Fruit fly (Drosophila melanogaster) whole organism: ENCODE measurements around the gene CG14079.

Experiments
- CG8478 ChIP-seq: fragments of >200 bp; optimal IDR thresholded peaks from 2 replicates; lab custom pipeline; 2018; ENCODE audit warnings: inconsistent platforms
- Dll ChIP-seq: fragments of >200 bp; optimal IDR thresholded peaks from 2 replicates; lab custom pipeline; 2017
- EcR ChIP-seq, 2 experiments: fragments of >200 bp; optimal IDR thresholded peaks; 2 replicates each; lab custom pipeline; 2017; ENCODE audit warnings: missing biosample characterization in 2 of 2, missing genetic modification characterization in 2 of 2, missing genetic modification reagents in 2 of 2
- pan ChIP-seq: fragments of >200 bp; optimal IDR thresholded peaks from 2 replicates; lab custom pipeline; 2017
- psq ChIP-seq: fragments of >200 bp; optimal IDR thresholded peaks from 2 replicates; lab custom pipeline; 2017
- usp ChIP-seq: fragments of >200 bp; optimal IDR thresholded peaks from 2 replicates; lab custom pipeline; 2017; ENCODE audit warnings: missing biosample characterization, missing genetic modification characterization, mixed read lengths

DNA sequence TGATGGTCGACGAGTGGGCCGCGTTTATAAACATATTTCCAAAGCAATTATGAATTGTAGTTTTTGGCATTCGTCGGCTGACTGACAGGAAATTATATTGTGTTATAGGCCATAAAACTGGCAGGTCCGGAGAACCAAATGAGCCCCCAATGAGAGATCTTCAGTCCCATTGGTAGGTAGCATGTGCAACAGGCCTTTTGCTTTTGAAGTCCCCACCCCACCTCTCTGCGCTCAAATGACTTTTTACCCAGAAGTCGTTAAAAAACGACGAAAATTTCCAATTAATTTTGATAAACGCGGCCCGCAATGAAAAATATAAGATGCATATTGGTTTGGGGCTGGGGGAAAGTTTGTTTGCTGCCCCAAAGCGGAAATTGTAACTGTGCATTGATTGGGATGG is 49.5 kb upstream of the CG14079 start:
- no peak for TF ChIP-seq pan
- TF ChIP-seq CG8478, result no peak
- no peak for TF ChIP-seq psq (lab: Kevin White, UChicago)
- TF ChIP-seq EcR (GFP tag; optimal IDR thresholded peaks at IDR 0.05; lab: Kevin White, UChicago), result no peak
- no peak for TF ChIP-seq usp
- no peak for TF ChIP-seq Dll
